Worm (Caenorhabditis elegans) whole organism, late embryonic: ENCODE results near the gene fars-3.

Source experiments
- ama-1 ChIP-seq: fragments of 150-350 bp; optimal IDR thresholded peaks from 2 replicates; lab custom pipeline; 2014
- dve-1 ChIP-seq: sonication (generic microtip); optimal IDR thresholded peaks from 2 replicates; lab custom pipeline; 2017; ENCODE audit warnings: antibody characterized with exemption, mild to moderate bottlenecking, missing genetic modification characterization, missing compliant biosample characterization
- elt-2 ChIP-seq: sonication (generic microtip); optimal IDR thresholded peaks from 2 replicates; lab custom pipeline; 2016; ENCODE audit warnings: missing genetic modification reagents, missing genetic modification characterization, missing compliant biosample characterization
- fax-1 ChIP-seq: sonication (generic microtip); optimal IDR thresholded peaks from 2 replicates; lab custom pipeline; 2016; ENCODE audit warnings: missing genotype, missing genetic modification characterization, missing compliant biosample characterization
- pha-4 ChIP-seq: fragments of 150-350 bp; optimal IDR thresholded peaks from 2 replicates; lab custom pipeline; 2018; ENCODE audit warnings: missing biosample characterization, missing genetic modification reagents, missing genetic modification characterization

DNA sequence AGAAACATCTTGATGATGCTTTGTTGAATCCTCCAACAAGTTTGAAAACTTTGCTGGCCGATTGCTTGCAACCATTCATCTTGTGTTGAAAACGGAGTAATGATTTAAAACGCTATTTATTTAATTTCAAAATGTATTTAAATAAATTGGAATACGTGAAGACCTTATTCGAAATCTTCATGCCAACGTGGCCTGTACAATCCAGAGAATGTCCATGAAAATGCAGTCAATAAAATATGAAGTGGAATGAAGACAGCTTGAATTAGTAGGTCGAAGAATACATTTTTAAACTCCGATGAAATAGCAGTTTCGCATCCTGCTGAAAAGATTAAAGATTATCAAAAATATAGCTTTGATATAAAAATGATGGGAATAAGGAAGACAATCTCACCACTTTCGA, 10.1 kb upstream of the fars-3 start, which contains the start of gene F22B5.5:
- TF ChIP-seq pha-4 (tag; lab: Kevin White, UChicago), result no peak
- no peak for TF ChIP-seq fax-1 (tag; lab: Kevin White, UChicago)
- TF ChIP-seq dve-1 (tag; lab: Kevin White, UChicago), result no peak
- no peak for TF ChIP-seq elt-2 (tag; lab: Kevin White, UChicago)
- no peak for TF ChIP-seq ama-1 (lab: Kevin White, UChicago)
